Worm (Caenorhabditis elegans) whole organism, late embryonic: Measurements from ENCODE around the gene lgg-3.

ENCODE experiments used
- C08G9.2 ChIP-seq: sonication (generic microtip); optimal IDR thresholded peaks from 2 replicates; lab custom pipeline; 2016; ENCODE audit warnings: mild to moderate bottlenecking, missing genetic modification characterization, moderate library complexity, missing compliant biosample characterization
- F13H6.1 ChIP-seq: sonication (generic microtip); optimal IDR thresholded peaks from 2 replicates; lab custom pipeline; 2016; ENCODE audit warnings: missing genetic modification characterization, missing compliant biosample characterization
- K09A11.1 ChIP-seq: sonication (generic microtip); optimal IDR thresholded peaks from 2 replicates; lab custom pipeline; 2017; ENCODE audit warnings: antibody characterized with exemption, mild to moderate bottlenecking, missing genetic modification characterization, missing compliant biosample characterization; ENCODE audit not compliant: insufficient read depth
- T23F11.4 ChIP-seq: fragments of 200-800 bp; sonication (Bioruptor generic); optimal IDR thresholded peaks from 2 replicates; lab custom pipeline; 2018; ENCODE audit warnings: mild to moderate bottlenecking, missing genetic modification characterization, missing compliant biosample characterization
- ahr-1 ChIP-seq: sonication (generic microtip); optimal IDR thresholded peaks from 2 replicates; lab custom pipeline; 2016; ENCODE audit warnings: missing genetic modification characterization, missing compliant biosample characterization
- ceh-18 ChIP-seq: sonication (generic microtip); optimal IDR thresholded peaks from 2 replicates; lab custom pipeline; 2016; ENCODE audit warnings: missing genetic modification characterization, missing compliant biosample characterization
- ceh-19 ChIP-seq: fragments of 200-800 bp; sonication (Bioruptor generic); optimal IDR thresholded peaks from 2 replicates; lab custom pipeline; 2018; ENCODE audit warnings: mild to moderate bottlenecking, missing genetic modification characterization, missing compliant biosample characterization
- ceh-2 ChIP-seq: sonication (generic microtip); optimal IDR thresholded peaks from 2 replicates; lab custom pipeline; 2016; ENCODE audit warnings: missing genotype, missing genetic modification characterization, missing compliant biosample characterization
- ceh-22 ChIP-seq: sonication (generic microtip); optimal IDR thresholded peaks from 2 replicates; lab custom pipeline; 2017; ENCODE audit warnings: missing biosample characterization, missing genetic modification characterization
- ceh-24 ChIP-seq: sonication (generic microtip); optimal IDR thresholded peaks from 2 replicates; lab custom pipeline; 2016; ENCODE audit warnings: mild to moderate bottlenecking, missing genetic modification characterization, missing compliant biosample characterization
- ceh-30 ChIP-seq: fragments of 150-350 bp; optimal IDR thresholded peaks from 2 replicates; lab custom pipeline; 2014; ENCODE audit warnings: missing biosample characterization, missing genetic modification characterization
- ceh-34 ChIP-seq: sonication (generic microtip); optimal IDR thresholded peaks from 2 replicates; lab custom pipeline; 2016; ENCODE audit warnings: mild to moderate bottlenecking, missing genetic modification characterization, missing compliant biosample characterization
- ceh-45 ChIP-seq: fragments of 200-800 bp; sonication (Bioruptor generic); IDR thresholded peaks from 2 replicates; pipeline ENCODE4 v1.3.6; 2022; ENCODE audit warnings: missing genetic modification reagents, missing genetic modification characterization, missing compliant biosample characterization
- ceh-48 ChIP-seq: sonication (generic microtip); optimal IDR thresholded peaks from 2 replicates; lab custom pipeline; 2016; ENCODE audit warnings: missing genetic modification characterization, inconsistent platforms, missing compliant biosample characterization
- ceh-6 ChIP-seq: fragments of 200-800 bp; sonication (Bioruptor generic); optimal IDR thresholded peaks from 2 replicates; lab custom pipeline; 2018; ENCODE audit warnings: mild to moderate bottlenecking, missing genetic modification characterization, missing compliant biosample characterization
- ceh-9 ChIP-seq: sonication (generic microtip); optimal IDR thresholded peaks from 2 replicates; lab custom pipeline; 2016; ENCODE audit warnings: mild to moderate bottlenecking, missing genetic modification characterization, inconsistent platforms, missing compliant biosample characterization
- che-1 ChIP-seq: sonication (generic microtip); optimal IDR thresholded peaks from 2 replicates; lab custom pipeline; 2016; ENCODE audit warnings: mild to moderate bottlenecking, missing genetic modification characterization, missing compliant biosample characterization
- dmd-4 ChIP-seq: sonication (generic microtip); optimal IDR thresholded peaks from 2 replicates; lab custom pipeline; 2016; ENCODE audit warnings: borderline replicate concordance, missing genetic modification characterization, missing compliant biosample characterization
- elt-2 ChIP-seq: sonication (generic microtip); optimal IDR thresholded peaks from 2 replicates; lab custom pipeline; 2016; ENCODE audit warnings: missing genetic modification reagents, missing genetic modification characterization, missing compliant biosample characterization
- elt-4 ChIP-seq: sonication (generic microtip); optimal IDR thresholded peaks from 2 replicates; lab custom pipeline; 2016; ENCODE audit warnings: missing genetic modification characterization, missing compliant biosample characterization
- ets-4 ChIP-seq: sonication (generic microtip); optimal IDR thresholded peaks from 2 replicates; lab custom pipeline; 2016; ENCODE audit warnings: missing genetic modification characterization, missing compliant biosample characterization
- eyg-1 ChIP-seq: sonication (generic microtip); optimal IDR thresholded peaks from 2 replicates; lab custom pipeline; 2016; ENCODE audit warnings: missing genotype, missing genetic modification characterization, missing compliant biosample characterization
- fax-1 ChIP-seq: sonication (generic microtip); optimal IDR thresholded peaks from 2 replicates; lab custom pipeline; 2016; ENCODE audit warnings: missing genotype, missing genetic modification characterization, missing compliant biosample characterization
- fkh-10 ChIP-seq: fragments of 150-350 bp; optimal IDR thresholded peaks from 2 replicates; lab custom pipeline; 2014; ENCODE audit warnings: missing biosample characterization, missing genetic modification reagents, missing genetic modification characterization
- fkh-6 ChIP-seq: sonication (generic microtip); optimal IDR thresholded peaks from 2 replicates; lab custom pipeline; 2016; ENCODE audit warnings: missing genetic modification characterization, missing compliant biosample characterization
- hlh-13 ChIP-seq: fragments of 200-800 bp; sonication (Bioruptor generic); optimal IDR thresholded peaks from 2 replicates; lab custom pipeline; 2018; ENCODE audit warnings: mild to moderate bottlenecking, missing genetic modification characterization, missing compliant biosample characterization
- lin-11 ChIP-seq: fragments of 200-800 bp; sonication (Bioruptor generic); optimal IDR thresholded peaks from 2 replicates; lab custom pipeline; 2018; ENCODE audit warnings: mild to moderate bottlenecking, missing genetic modification characterization, missing compliant biosample characterization
- mec-3 ChIP-seq: sonication (generic microtip); optimal IDR thresholded peaks from 2 replicates; lab custom pipeline; 2016; ENCODE audit warnings: borderline replicate concordance, missing genetic modification characterization, missing compliant biosample characterization
- nhr-11 ChIP-seq: fragments of 150-350 bp; optimal IDR thresholded peaks from 2 replicates; lab custom pipeline; 2014; ENCODE audit warnings: missing biosample characterization, missing genetic modification characterization
- nhr-232 ChIP-seq: sonication (generic microtip); optimal IDR thresholded peaks from 2 replicates; lab custom pipeline; 2016; ENCODE audit warnings: missing genetic modification characterization, missing compliant biosample characterization
- npax-4 ChIP-seq: sonication (generic microtip); optimal IDR thresholded peaks from 2 replicates; lab custom pipeline; 2016; ENCODE audit warnings: missing genetic modification characterization, missing compliant biosample characterization
- pag-3 ChIP-seq: sonication (generic microtip); optimal IDR thresholded peaks from 2 replicates; lab custom pipeline; 2016; ENCODE audit warnings: missing compliant biosample characterization, missing genetic modification characterization, borderline replicate concordance
- pat-9 ChIP-seq: fragments of 200-800 bp; sonication (Bioruptor generic); optimal IDR thresholded peaks from 2 replicates; lab custom pipeline; 2018; ENCODE audit warnings: mild to moderate bottlenecking, missing genetic modification characterization, moderate library complexity, missing compliant biosample characterization
- pax-1 ChIP-seq: fragments of 150-350 bp; optimal IDR thresholded peaks from 2 replicates; lab custom pipeline; 2014; ENCODE audit warnings: missing biosample characterization, missing genetic modification characterization
- pha-4 ChIP-seq: fragments of 150-350 bp; optimal IDR thresholded peaks from 2 replicates; lab custom pipeline; 2018; ENCODE audit warnings: missing biosample characterization, missing genetic modification reagents, missing genetic modification characterization
- pqm-1 ChIP-seq: sonication (generic microtip); optimal IDR thresholded peaks from 2 replicates; lab custom pipeline; 2016; ENCODE audit warnings: missing genetic modification characterization, missing compliant biosample characterization
- pros-1 ChIP-seq: fragments of 150-350 bp; optimal IDR thresholded peaks from 2 replicates; lab custom pipeline; 2014; ENCODE audit warnings: missing biosample characterization, missing genetic modification reagents, missing genetic modification characterization
- ref-2 ChIP-seq: sonication (generic microtip); optimal IDR thresholded peaks from 2 replicates; lab custom pipeline; 2016; ENCODE audit warnings: missing genetic modification characterization, missing compliant biosample characterization
- rnt-1 ChIP-seq: sonication (generic microtip); optimal IDR thresholded peaks from 2 replicates; lab custom pipeline; 2016; ENCODE audit warnings: missing genetic modification characterization, missing compliant biosample characterization
- sdc-2 ChIP-seq: sonication (generic microtip); optimal IDR thresholded peaks from 2 replicates; lab custom pipeline; 2016; ENCODE audit warnings: missing genotype, missing genetic modification characterization, missing compliant biosample characterization
- syd-9 ChIP-seq: sonication (generic microtip); optimal IDR thresholded peaks from 2 replicates; lab custom pipeline; 2016; ENCODE audit warnings: mild to moderate bottlenecking, missing genetic modification characterization, moderate library complexity, missing compliant biosample characterization
- tbx-2 ChIP-seq: sonication (generic microtip); optimal IDR thresholded peaks from 2 replicates; lab custom pipeline; 2016; ENCODE audit warnings: missing genetic modification characterization, missing compliant biosample characterization
- tbx-7 ChIP-seq: sonication (generic microtip); optimal IDR thresholded peaks from 2 replicates; lab custom pipeline; 2016; ENCODE audit warnings: missing genotype, missing genetic modification characterization, missing compliant biosample characterization
- zip-5 ChIP-seq: sonication (generic microtip); optimal IDR thresholded peaks from 2 replicates; lab custom pipeline; 2016; ENCODE audit warnings: missing genetic modification characterization, missing compliant biosample characterization
- ztf-16 ChIP-seq: sonication (generic microtip); optimal IDR thresholded peaks from 2 replicates; lab custom pipeline; 2017; ENCODE audit warnings: missing genetic modification characterization, missing compliant biosample characterization

The lgg-3 gene

DNA sequence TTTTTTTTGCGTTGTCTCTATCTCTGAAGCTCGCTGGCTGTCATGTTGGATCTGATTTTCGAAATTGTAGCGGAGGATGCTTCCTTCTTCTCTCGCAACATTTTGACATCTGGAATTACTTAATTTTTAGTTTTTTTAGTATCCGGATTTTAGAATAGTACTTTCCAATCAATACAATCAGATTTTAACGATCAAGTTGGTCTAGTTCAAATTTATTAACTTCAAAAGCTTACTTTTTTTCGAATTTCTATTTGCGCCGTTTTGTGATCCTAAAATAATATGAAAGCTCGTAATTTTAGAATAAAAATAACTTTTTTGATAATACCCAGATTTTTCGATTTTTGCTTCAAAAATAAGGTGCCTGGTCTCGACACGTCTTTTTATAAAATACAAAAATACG, 12.2 kb upstream of the lgg-3 start, which contains the start of gene B0336.12:
B0336.12 (minus strand) TSS at position 101 of the 400 bp plus-strand sequence.
- TF ChIP-seq ceh-48 (tag; lab: Kevin White, UChicago) (no peak), ets-4 (tag; lab: Kevin White, UChicago) (no peak), ceh-30 (tag; lab: Kevin White, UChicago) (no peak), C08G9.2 (tag; lab: Kevin White, UChicago) (no peak), ceh-2 (tag; lab: Kevin White, UChicago) (no peak), T23F11.4 (GFP tag; lab: Kevin White, UChicago) (no peak), syd-9 (tag; lab: Kevin White, UChicago) (no peak), pha-4 (tag; lab: Kevin White, UChicago) (no peak), ztf-16 (tag; lab: Kevin White, UChicago) (no peak), tbx-2 (tag; lab: Kevin White, UChicago) (no peak), zip-5 (tag; lab: Kevin White, UChicago) (no peak), ceh-6 (GFP tag; lab: Kevin White, UChicago) (no peak), pqm-1 (no peak), hlh-13 (GFP tag; lab: Kevin White, UChicago) (no peak)

DNA sequence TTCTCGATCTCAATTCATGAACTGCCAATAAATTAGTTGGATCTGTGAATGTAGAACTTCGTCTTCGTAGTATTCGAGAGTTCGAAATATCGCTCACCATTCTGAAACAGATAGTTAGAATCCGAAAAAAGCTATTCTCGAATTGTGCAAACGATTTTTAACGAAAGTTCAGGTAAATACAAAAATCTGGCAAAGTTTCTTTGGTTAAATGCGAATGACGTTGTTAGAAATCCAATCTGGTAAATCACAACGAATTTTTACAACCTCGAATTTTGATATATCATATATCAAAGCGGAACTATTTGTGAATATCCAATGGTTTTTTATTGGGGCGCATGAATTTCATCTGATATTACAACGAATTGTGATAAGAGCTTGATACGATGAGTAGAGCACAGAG, 11.4 kb upstream of the lgg-3 start, which contains the start of gene hpo-28:
hpo-28 (minus strand) TSS at position 101 of the 400 bp plus-strand sequence.
- no peak for TF ChIP-seq ceh-18 (tag; lab: Kevin White, UChicago)
- no peak for TF ChIP-seq nhr-232 (tag; lab: Kevin White, UChicago)
- TF ChIP-seq T23F11.4 (GFP tag; lab: Kevin White, UChicago), result no peak
- no peak for TF ChIP-seq lin-11 (tag; lab: Kevin White, UChicago)
- TF ChIP-seq ahr-1 (tag; lab: Kevin White, UChicago), result no peak
- TF ChIP-seq ref-2 (tag; lab: Kevin White, UChicago), result no peak
- TF ChIP-seq pros-1, result no peak
- TF ChIP-seq fkh-6, result no peak
- no peak for TF ChIP-seq syd-9 (tag; lab: Kevin White, UChicago)
- no peak for TF ChIP-seq ets-4 (tag; lab: Kevin White, UChicago)
- TF ChIP-seq pag-3, result no peak
- TF ChIP-seq ceh-9 (tag; lab: Kevin White, UChicago), result no peak
- no peak for TF ChIP-seq pax-1 (tag; lab: Kevin White, UChicago)
- TF ChIP-seq rnt-1, result no peak
- no peak for TF ChIP-seq npax-4 (tag; lab: Kevin White, UChicago)

DNA sequence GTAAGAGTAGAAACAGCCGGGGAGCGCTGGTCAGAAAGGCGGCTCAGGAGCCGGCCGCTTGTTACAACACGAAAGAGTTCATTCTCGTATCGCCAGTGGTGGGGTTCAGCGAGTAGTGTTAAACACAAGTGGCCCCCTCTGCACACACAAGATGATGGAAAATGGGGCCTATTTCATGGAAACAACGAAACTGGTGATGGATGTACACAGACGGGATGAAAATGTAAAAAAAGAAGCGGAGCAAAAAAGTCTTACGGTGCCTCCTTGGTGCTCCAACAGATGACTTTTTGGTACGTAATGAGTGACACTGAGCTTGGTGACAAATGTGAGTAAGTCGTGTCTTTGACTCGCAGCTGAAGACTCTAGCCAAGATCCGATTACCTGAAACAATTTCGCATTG, 10.2 kb upstream of the lgg-3 start:
- TF ChIP-seq ceh-19, result peak; percentile 29
- TF ChIP-seq ceh-34, result peak; percentile 8
- TF ChIP-seq eyg-1 (tag; lab: Kevin White, UChicago), result no peak
- no peak for TF ChIP-seq F13H6.1

DNA sequence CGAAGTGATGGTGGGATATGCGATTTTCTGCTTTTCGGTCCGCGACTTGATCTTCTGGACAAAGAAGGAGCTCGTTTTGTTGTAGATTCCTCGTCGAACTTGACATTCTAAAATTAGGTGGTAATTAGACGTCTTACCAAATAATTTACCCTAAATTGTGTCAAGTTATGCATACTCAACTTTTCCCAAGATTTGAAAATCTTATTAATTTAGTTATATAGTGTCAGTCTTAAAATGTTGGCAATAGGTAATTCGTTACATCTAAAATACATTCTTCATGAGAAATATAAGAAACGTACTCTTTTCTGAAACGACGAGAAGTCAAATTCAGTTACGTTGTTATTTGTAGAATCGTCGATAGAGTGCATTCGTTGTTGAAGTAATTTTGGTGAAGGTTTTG, 9.7 kb upstream of the lgg-3 start:
- TF ChIP-seq K09A11.1 (tag; lab: Kevin White, UChicago), result no peak

DNA sequence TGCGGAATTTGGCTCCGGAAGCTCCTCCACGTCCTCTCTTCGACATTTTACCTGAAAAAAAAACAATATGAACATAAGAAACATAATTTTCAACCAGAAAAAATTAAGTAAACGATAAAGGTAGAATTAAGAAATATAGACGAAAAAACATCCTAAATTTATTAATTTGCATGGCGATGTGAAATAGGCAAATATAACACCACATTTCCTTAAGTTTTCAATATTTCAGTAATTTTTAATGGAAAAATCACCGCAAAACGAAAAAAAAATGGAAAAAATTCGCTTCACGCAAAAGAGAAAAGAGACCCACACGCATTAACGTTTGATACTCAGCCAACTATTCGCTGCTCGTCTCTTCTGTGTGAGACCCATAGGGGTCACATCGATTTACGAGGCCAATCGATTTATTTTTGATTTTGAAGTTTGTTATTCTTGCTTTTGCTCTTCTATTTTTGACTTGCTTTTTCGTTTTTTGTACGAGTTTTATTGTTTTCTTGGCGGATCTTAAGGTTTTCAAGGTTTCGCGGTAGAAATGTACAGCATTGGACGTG, 8.3 kb upstream of the lgg-3 start, which contains the start of gene rpl-23:
rpl-23 (minus strand) TSS at position 51 of the 551 bp plus-strand sequence.
- TF ChIP-seq pha-4 (tag; lab: Kevin White, UChicago) (no peak), nhr-11 (tag; lab: Kevin White, UChicago) (no peak), ceh-19 (no peak), mec-3 (tag; lab: Kevin White, UChicago) (no peak), fax-1 (tag; lab: Kevin White, UChicago) (no peak), pat-9 (tag; lab: Kevin White, UChicago) (no peak), fkh-6 (no peak), dmd-4 (no peak), elt-2 (tag; lab: Kevin White, UChicago) (peak; percentile 24), fkh-10 (no peak), che-1 (tag; lab: Kevin White, UChicago) (no peak), pqm-1 (no peak), sdc-2 (no peak), ceh-18 (tag; lab: Kevin White, UChicago) (peak; percentile 60), ceh-24 (tag; lab: Kevin White, UChicago) (no peak), K09A11.1 (tag; lab: Kevin White, UChicago) (peak; percentile 47), ahr-1 (tag; lab: Kevin White, UChicago) (no peak), ref-2 (tag; lab: Kevin White, UChicago) (no peak), ceh-22 (tag; lab: Kevin White, UChicago) (no peak), tbx-7 (tag; lab: Kevin White, UChicago) (no peak), zip-5 (tag; lab: Kevin White, UChicago) (no peak), elt-4 (no peak), ceh-45 (no peak)
